Fruit fly (Drosophila melanogaster): Measurements from ENCODE around the gene CG12204.

DNA sequence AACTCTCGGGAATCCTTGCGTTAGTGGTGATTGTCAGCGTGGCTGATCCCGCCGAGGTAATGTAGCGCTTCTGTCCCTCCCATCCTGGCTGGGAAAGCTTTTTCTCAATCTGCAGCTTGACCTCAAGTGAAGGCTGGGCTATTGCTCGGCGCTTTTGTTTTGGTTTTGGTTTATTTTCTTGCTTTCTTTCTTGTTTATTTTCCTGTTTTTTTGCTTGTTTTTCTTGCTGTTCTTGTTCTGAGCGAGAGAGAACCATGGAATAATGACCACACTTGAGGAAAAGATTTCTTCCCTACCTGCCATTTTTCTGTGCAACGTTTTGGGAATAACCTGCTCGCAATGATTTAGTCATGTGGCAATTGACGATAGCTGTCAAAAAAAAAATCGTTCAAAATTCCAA, 9.1 kb downstream of the CG12204 start:
- TF ChIP-seq achi (GFP tag; optimal IDR thresholded peaks at IDR 0.05) (no peak), CG32006 (GFP tag; optimal IDR thresholded peaks at IDR 0.05) (no peak), CG11902 (GFP tag; optimal IDR thresholded peaks at IDR 0.05) (no peak), Smox (GFP tag; optimal IDR thresholded peaks at IDR 0.05) (no peak), CG1621 (tag; optimal IDR thresholded peaks at IDR 0.05) (peak; percentile 76)
